Worm (Caenorhabditis elegans): ENCODE results near the gene F11A5.15.

Gene F11A5.15

ce11 chrV:16210257-16211002 lies 8.0 kb downstream of the F11A5.15 start, which contains the start of gene F11A5.16:
Gene F11A5.16 (plus strand): TSS chrV:16210952.
- TF ChIP-seq blmp-1 (tag; optimal IDR thresholded peaks at IDR 0.05) = no peak
- no peak for TF ChIP-seq bed-3 (GFP tag; optimal IDR thresholded peaks at IDR 0.05)
- no peak for TF ChIP-seq nhr-28 (tag; optimal IDR thresholded peaks at IDR 0.05)
- TF ChIP-seq lin-32 (GFP tag; optimal IDR thresholded peaks at IDR 0.05) = no peak
- TF ChIP-seq ces-1 (GFP tag; optimal IDR thresholded peaks at IDR 0.05) = no peak
- TF ChIP-seq cnd-1 (tag; optimal IDR thresholded peaks at IDR 0.05) = no peak
- TF ChIP-seq sem-2 (GFP tag; optimal IDR thresholded peaks at IDR 0.05) = no peak
- TF ChIP-seq nhr-12 (tag; optimal IDR thresholded peaks at IDR 0.05) = no peak
- no peak for TF ChIP-seq M03D4.4 (tag; optimal IDR thresholded peaks at IDR 0.05)
- TF ChIP-seq elt-3 (tag; optimal IDR thresholded peaks at IDR 0.05) = no peak
- TF ChIP-seq ceh-39 (tag; optimal IDR thresholded peaks at IDR 0.05) = no peak
- no peak for TF ChIP-seq drap-1 (GFP tag; optimal IDR thresholded peaks at IDR 0.05)
- no peak for TF ChIP-seq pha-4 (tag; optimal IDR thresholded peaks at IDR 0.05)
- TF ChIP-seq ceh-43 (GFP tag; optimal IDR thresholded peaks at IDR 0.05) = no peak
- no peak for TF ChIP-seq tbx-8 (GFP tag; optimal IDR thresholded peaks at IDR 0.05)
- no peak for TF ChIP-seq mab-5 (tag; optimal IDR thresholded peaks at IDR 0.05)
- no peak for TF ChIP-seq lin-13 (tag; optimal IDR thresholded peaks at IDR 0.05)
- TF ChIP-seq ceh-83 (GFP tag; optimal IDR thresholded peaks at IDR 0.05) = no peak

ce11 chrV:16209837-16210236 lies 8.6 kb downstream of the F11A5.15 start, which contains the start of gene oac-15:
Gene oac-15 (minus strand): TSS chrV:16209937.
- TF ChIP-seq elt-3 (tag; optimal IDR thresholded peaks at IDR 0.05) (no peak), pha-4 (tag; optimal IDR thresholded peaks at IDR 0.05) (no peak), ztf-11 (tag; optimal IDR thresholded peaks at IDR 0.05) (no peak), nhr-2 (tag; optimal IDR thresholded peaks at IDR 0.05) (no peak), bed-3 (GFP tag; optimal IDR thresholded peaks at IDR 0.05) (no peak), drap-1 (GFP tag; optimal IDR thresholded peaks at IDR 0.05) (no peak), snpc-4 (tag; optimal IDR thresholded peaks at IDR 0.05) (no peak), nhr-12 (tag; optimal IDR thresholded peaks at IDR 0.05) (no peak), M03D4.4 (tag; optimal IDR thresholded peaks at IDR 0.05) (no peak), unc-62 (GFP tag; optimal IDR thresholded peaks at IDR 0.05) (no peak), ceh-43 (GFP tag; optimal IDR thresholded peaks at IDR 0.05) (no peak), cnd-1 (tag; optimal IDR thresholded peaks at IDR 0.05) (no peak), hlh-1 (tag; optimal IDR thresholded peaks at IDR 0.05) (no peak), ces-1 (GFP tag; optimal IDR thresholded peaks at IDR 0.05) (no peak), sptf-1 (tag; optimal IDR thresholded peaks at IDR 0.05) (no peak), tbx-8 (GFP tag; optimal IDR thresholded peaks at IDR 0.05) (no peak), mls-2 (tag; optimal IDR thresholded peaks at IDR 0.05) (no peak), nhr-28 (tag; optimal IDR thresholded peaks at IDR 0.05) (no peak)

ce11 chrV:16204888-16205287 lies 13.5 kb downstream of the F11A5.15 start, which contains the start of gene irld-26:
Gene irld-26 (plus strand): TSS chrV:16205188.
- no peak for TF ChIP-seq elt-1 (tag; optimal IDR thresholded peaks at IDR 0.05; ENCODE audit: borderline replicate concordance, insufficient read depth)
- no peak for TF ChIP-seq elt-3 (tag; optimal IDR thresholded peaks at IDR 0.05)
- no peak for TF ChIP-seq drap-1 (GFP tag; optimal IDR thresholded peaks at IDR 0.05)
- no peak for TF ChIP-seq ceh-39 (tag; optimal IDR thresholded peaks at IDR 0.05)
- TF ChIP-seq cnd-1 (tag; optimal IDR thresholded peaks at IDR 0.05) = no peak
- no peak for TF ChIP-seq mab-5 (tag; optimal IDR thresholded peaks at IDR 0.05)
- no peak for TF ChIP-seq hlh-1 (tag; optimal IDR thresholded peaks at IDR 0.05)
- no peak for TF ChIP-seq pha-4 (tag; optimal IDR thresholded peaks at IDR 0.05)
- TF ChIP-seq mls-2 (tag; optimal IDR thresholded peaks at IDR 0.05) = no peak
- no peak for TF ChIP-seq blmp-1 (tag; optimal IDR thresholded peaks at IDR 0.05)
- TF ChIP-seq bed-3 (GFP tag; optimal IDR thresholded peaks at IDR 0.05) = no peak
- TF ChIP-seq nhr-237 (tag; optimal IDR thresholded peaks at IDR 0.05) = no peak
- no peak for TF ChIP-seq tbx-8 (GFP tag; optimal IDR thresholded peaks at IDR 0.05)
- TF ChIP-seq snpc-4 (tag; optimal IDR thresholded peaks at IDR 0.05) = no peak
- no peak for TF ChIP-seq mep-1 (tag; optimal IDR thresholded peaks at IDR 0.05)
- no peak for TF ChIP-seq lsy-2 (tag; optimal IDR thresholded peaks at IDR 0.05)
- no peak for TF ChIP-seq nhr-28 (tag; optimal IDR thresholded peaks at IDR 0.05)

DNA sequence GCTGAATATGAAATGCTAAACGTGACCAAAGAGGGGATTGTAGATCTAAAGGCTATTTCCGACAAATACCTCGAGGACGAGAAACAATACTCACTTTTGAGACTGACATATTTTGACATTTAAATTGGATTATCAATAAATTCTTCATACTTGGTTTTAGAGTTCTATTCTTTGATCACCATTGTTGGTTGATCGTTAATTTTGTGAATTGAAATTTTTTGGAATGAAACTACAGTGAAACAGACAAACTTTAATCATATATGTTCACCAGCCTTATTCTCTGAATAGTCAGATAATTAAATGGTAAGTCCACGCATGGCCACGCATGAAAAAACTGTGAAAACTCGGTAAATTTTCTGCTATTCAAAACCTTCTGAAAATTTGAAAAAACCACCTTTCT lies 15.8 kb downstream of the F11A5.15 start, which contains the start of gene F11A5.18:
TSS of gene F11A5.18 (plus strand) at position 301 of the 400 bp plus-strand sequence.
- TF ChIP-seq ceh-43 (GFP tag; optimal IDR thresholded peaks at IDR 0.05) (no peak), ceh-83 (GFP tag; optimal IDR thresholded peaks at IDR 0.05) (no peak), blmp-1 (tag; optimal IDR thresholded peaks at IDR 0.05) (no peak)

- no peak for TF ChIP-seq mls-2 (tag; optimal IDR thresholded peaks at IDR 0.05)
- TF ChIP-seq pha-4 (tag; optimal IDR thresholded peaks at IDR 0.05) = no peak
- no peak for TF ChIP-seq snpc-4 (tag; optimal IDR thresholded peaks at IDR 0.05)
- TF ChIP-seq cnd-1 (tag; optimal IDR thresholded peaks at IDR 0.05) = no peak
- no peak for TF ChIP-seq flh-1 (GFP tag; optimal IDR thresholded peaks at IDR 0.05)
- TF ChIP-seq zip-8 (tag; optimal IDR thresholded peaks at IDR 0.05) = no peak
- no peak for TF ChIP-seq sptf-1 (tag; optimal IDR thresholded peaks at IDR 0.05)
Observed at ce11 chrV:16201730-16202129, 16.7 kb downstream of the F11A5.15 start, which contains the start of gene F11A5.17. Gene F11A5.17 (plus strand): TSS chrV:16202030.
